Worm (Caenorhabditis elegans) whole organism, L4/young adult: ENCODE measurements around the gene srb-19.

Source experiments
- W03F9.2 ChIP-seq: fragments of 150-350 bp; optimal IDR thresholded peaks from 2 replicates; lab custom pipeline; 2014; ENCODE audit warnings: missing biosample characterization, missing genetic modification characterization
- dao-5 ChIP-seq: sonication (generic microtip); optimal IDR thresholded peaks from 2 replicates; lab custom pipeline; 2016; ENCODE audit warnings: missing genotype, missing genetic modification characterization, moderate library complexity, missing compliant biosample characterization
- him-1 ChIP-seq: sonication (generic microtip); optimal IDR thresholded peaks from 2 replicates; lab custom pipeline; 2016; ENCODE audit warnings: missing genotype, missing genetic modification reagents, missing genetic modification characterization, missing compliant biosample characterization

Gene srb-19

DNA sequence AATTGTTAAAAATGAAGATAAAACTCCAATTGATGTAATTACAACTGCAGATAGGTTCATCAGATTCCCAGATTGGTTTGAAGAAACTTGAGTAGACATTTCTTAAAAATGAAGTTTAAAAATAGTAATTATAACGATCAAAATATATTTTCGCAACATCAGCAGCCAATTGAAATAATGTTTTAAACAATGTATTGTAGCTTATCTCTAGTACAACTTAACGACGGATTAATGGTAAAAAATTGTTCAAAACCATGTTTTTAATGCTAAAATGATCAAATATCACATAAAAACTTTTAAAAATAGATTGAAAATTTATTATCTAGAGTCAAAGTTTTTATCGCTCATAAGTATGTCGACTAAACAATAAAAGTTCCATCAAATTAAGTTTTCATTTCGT lies 24.8 kb downstream of the srb-19 start, which contains the start of gene srbc-11:
srbc-11 (minus strand) TSS at position 101 of the 400 bp plus-strand sequence.
- TF ChIP-seq dao-5 (tag; lab: Kevin White, UChicago), result no peak
- TF ChIP-seq him-1, result no peak
- no peak for TF ChIP-seq W03F9.2 (tag; lab: Kevin White, UChicago)

DNA sequence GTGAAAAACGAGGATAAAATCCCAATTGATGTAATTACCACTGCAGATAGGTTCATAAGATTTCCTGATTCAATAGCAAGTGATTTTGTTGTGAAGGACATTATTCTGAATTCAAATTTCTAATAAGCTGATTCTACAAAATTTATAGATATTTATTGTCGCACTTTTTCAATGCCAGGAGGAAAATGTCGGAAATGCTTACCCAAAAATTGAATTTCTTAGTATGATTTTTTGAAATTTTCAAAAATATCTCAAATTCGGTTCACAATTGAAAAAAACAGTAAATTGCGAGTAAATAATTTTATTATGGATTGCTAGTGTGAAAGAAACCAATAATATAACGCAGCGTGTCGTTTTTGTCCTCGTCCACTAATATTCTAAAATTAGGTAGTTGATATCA lies 27.1 kb downstream of the srb-19 start, which contains the start of gene srbc-10:
srbc-10 (minus strand) TSS at position 101 of the 400 bp plus-strand sequence.
- TF ChIP-seq dao-5 (tag; lab: Kevin White, UChicago) (no peak), W03F9.2 (tag; lab: Kevin White, UChicago) (no peak), him-1 (no peak)

DNA sequence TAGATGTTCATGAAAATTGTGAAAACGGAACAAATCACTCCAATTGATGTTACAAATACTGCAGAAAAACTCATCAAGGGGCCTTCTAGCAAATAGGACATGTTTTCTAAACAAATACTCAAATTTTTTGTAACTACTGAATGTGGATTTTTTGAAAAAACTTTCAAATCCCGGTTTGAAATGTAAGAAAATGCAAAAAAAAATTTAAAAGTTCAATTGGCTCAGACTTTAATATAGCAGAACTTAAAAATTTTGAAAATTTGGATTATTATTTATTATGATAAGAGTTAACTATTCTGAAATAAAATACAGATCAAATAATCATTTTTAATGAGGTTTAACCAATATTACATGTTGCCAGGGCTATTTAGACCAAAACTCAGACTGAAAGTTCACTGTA lies 29.6 kb downstream of the srb-19 start, which contains the start of gene srbc-9:
srbc-9 (minus strand) TSS at position 101 of the 400 bp plus-strand sequence.
- TF ChIP-seq dao-5 (tag; lab: Kevin White, UChicago) (no peak), W03F9.2 (tag; lab: Kevin White, UChicago) (no peak)

DNA sequence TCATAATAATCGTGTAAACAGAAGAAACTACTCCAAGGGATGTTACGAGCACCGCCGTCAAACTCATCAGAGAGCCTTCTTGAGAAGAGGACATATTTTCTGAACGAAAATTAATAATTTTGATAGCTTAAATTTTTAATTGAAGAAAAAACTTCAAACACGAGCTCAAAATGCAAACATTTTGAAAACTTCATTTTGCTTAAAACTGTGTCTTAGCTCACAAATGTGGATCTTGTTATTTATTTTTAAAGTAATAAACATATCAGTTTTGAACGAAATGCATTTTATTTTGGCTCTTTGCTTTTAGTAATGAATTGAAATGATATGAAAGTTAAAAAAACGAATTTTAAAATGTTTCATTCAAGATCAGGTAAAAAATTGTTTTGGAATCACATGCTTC lies 32.5 kb downstream of the srb-19 start, which contains the start of gene srbc-7:
srbc-7 (minus strand) TSS at position 101 of the 400 bp plus-strand sequence.
- TF ChIP-seq dao-5 (tag; lab: Kevin White, UChicago) (no peak), him-1 (no peak), W03F9.2 (tag; lab: Kevin White, UChicago) (no peak)

DNA sequence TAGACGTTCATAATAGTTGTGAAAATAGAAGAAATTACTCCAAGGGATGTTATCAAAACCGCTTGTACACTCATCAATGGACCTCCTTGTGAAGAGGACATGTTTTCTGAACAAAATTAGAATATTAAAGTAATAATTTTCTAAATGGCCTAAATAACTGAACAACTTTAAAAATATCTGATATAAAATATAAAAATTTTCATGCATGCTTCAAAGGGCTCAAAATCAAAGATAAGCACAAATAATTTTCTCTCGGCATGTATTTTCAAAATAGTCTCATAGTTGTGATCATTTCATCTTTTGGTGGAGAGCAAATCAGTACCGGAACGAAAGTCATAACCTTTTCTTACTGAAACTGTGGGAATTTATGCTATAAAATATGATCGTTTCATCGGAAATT lies 35.0 kb downstream of the srb-19 start, which contains the start of gene srbc-8:
srbc-8 (minus strand) TSS at position 101 of the 400 bp plus-strand sequence.
- no peak for TF ChIP-seq him-1
- TF ChIP-seq W03F9.2 (tag; lab: Kevin White, UChicago), result no peak
- no peak for TF ChIP-seq dao-5 (tag; lab: Kevin White, UChicago)

DNA sequence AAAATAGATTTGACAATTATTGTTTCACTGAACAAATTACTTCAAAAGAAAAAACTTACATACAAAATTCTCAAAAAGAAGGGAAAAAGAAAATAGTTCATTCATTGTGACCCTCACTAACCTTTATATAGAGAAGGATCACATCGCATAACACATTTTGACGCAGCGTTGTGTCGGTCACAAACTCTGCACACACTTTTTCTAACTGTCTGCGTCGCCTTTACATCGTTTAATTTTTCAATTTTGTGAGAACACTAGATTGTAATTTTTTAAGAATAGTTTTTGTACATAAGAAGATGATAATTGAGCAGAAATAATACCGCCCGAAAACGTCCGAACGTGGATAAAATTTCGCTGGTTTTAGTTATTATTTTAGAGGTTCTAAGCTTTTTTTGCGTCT lies 39.0 kb downstream of the srb-19 start, which contains the start of gene C18B10.6:
C18B10.6 (minus strand) TSS at position 101 of the 400 bp plus-strand sequence.
- TF ChIP-seq dao-5 (tag; lab: Kevin White, UChicago) (no peak), him-1 (no peak), W03F9.2 (tag; lab: Kevin White, UChicago) (no peak)

DNA sequence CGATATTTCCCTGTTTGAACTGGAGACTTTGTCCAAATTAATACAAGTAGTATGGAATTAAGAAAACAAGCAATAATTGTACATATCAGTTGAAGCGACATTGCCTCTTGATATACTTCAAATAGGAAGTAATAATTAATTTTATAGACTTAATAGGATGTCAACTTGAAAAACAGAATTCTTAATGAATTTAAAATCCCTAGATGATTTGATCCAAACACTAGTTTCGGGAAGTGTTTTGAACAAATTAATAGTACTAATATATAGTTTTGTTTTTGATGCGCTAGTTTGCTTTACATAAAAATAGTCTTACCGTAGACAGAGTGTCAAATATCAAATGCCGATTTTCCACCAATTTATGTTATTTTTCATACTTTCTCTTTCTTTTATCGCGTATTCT lies 41.6 kb downstream of the srb-19 start, which contains the start of gene str-190:
str-190 (minus strand) TSS at position 101 of the 400 bp plus-strand sequence.
- TF ChIP-seq W03F9.2 (tag; lab: Kevin White, UChicago) (no peak), dao-5 (tag; lab: Kevin White, UChicago) (no peak), him-1 (no peak)

DNA sequence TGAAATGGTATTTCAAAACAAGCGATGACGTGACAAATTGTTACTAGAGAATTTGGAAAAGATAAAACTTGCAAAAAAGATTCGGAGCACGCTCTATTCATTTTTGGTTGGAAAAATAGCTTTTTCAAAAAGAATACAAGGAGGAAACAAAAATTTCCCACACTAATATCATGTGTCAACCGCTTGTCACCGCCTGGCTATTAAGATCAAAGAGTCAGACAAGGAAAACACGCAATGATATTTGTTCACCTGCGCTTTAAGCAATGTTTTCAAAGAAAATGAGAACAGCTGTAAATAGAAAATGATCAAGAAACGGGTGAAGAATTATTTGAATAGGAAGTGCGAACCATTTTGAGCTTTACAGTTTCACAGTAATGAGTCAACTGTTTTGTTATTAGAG lies 43.2 kb downstream of the srb-19 start, which contains the start of gene srh-125:
srh-125 (minus strand) TSS at position 101 of the 400 bp plus-strand sequence.
- TF ChIP-seq W03F9.2 (tag; lab: Kevin White, UChicago) (no peak), him-1 (no peak), dao-5 (tag; lab: Kevin White, UChicago) (no peak)

DNA sequence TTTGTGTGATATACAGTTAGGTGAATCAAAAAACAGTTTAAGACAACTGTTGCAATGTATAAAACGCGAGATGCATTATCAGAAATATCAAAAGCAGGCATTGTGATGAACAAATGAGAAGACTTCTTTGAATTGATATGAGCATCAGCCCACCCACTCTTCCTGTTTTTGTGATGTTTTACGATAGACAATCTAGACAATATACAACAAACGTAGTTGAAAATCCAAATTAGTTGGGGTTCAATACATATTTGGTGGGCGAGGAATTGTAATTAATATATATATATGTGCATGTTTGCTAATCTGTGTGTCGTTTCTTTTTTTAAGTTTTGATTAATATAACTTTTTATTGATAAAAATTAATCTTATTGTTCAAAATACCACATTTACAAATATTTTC lies 47.2 kb downstream of the srb-19 start, which contains the start of gene str-28:
str-28 (minus strand) TSS at position 101 of the 400 bp plus-strand sequence.
- TF ChIP-seq him-1 (no peak), dao-5 (tag; lab: Kevin White, UChicago) (no peak), W03F9.2 (tag; lab: Kevin White, UChicago) (no peak)
